Fruit fly (Drosophila melanogaster): Measurements from ENCODE around the gene dpr16.

dm6 chr3R:5124928-5125327, 25.8 kb upstream of the dpr16 start:
- no peak for TF ChIP-seq gce (GFP tag; IDR thresholded peaks at IDR 0.05)
- TF ChIP-seq jumu (GFP tag; optimal IDR thresholded peaks at IDR 0.05): no peak
- no peak for TF ChIP-seq ap (GFP tag; IDR thresholded peaks at IDR 0.05)
- no peak for TF ChIP-seq CG11560 (tag; IDR thresholded peaks at IDR 0.05)
- TF ChIP-seq CG15601 (tag; optimal IDR thresholded peaks at IDR 0.05): no peak
- TF ChIP-seq vvl (GFP tag; IDR thresholded peaks at IDR 0.05): no peak
- TF ChIP-seq CG6854 (GFP tag; optimal IDR thresholded peaks at IDR 0.05): no peak
- no peak for TF ChIP-seq Hmr (GFP tag; optimal IDR thresholded peaks at IDR 0.05)
- TF ChIP-seq CG12659 (GFP tag; optimal IDR thresholded peaks at IDR 0.05): no peak
- no peak for TF ChIP-seq cwo (GFP tag; optimal IDR thresholded peaks at IDR 0.05)
- TF ChIP-seq Dfd (GFP tag; optimal IDR thresholded peaks at IDR 0.05): no peak
- no peak for TF ChIP-seq maf-S (GFP tag; optimal IDR thresholded peaks at IDR 0.05)
- no peak for TF ChIP-seq chinmo (GFP tag; IDR thresholded peaks at IDR 0.05; ENCODE audit: partially characterized antibody)
- TF ChIP-seq CG10274 (GFP tag; optimal IDR thresholded peaks at IDR 0.05): no peak

Data from whole organism, embryonic.